Fruit fly (Drosophila melanogaster) Kc167 (cell line): ENCODE results near the gene CkIIalpha-i3.

ENCODE experiments used
- Myc ChIP-seq: fragments of >200 bp; optimal IDR thresholded peaks from 2 replicates; lab custom pipeline; 2017; ENCODE audit warnings: missing external identifiers
- Sin3A ChIP-seq: fragments of >200 bp; optimal IDR thresholded peaks from 2 replicates; lab custom pipeline; 2018; ENCODE audit warnings: missing external identifiers
- h ChIP-seq: fragments of >200 bp; optimal IDR thresholded peaks from 3 replicates; lab custom pipeline; 2018; ENCODE audit warnings: missing external identifiers
- insv ChIP-seq: fragments of >200 bp; optimal IDR thresholded peaks from 3 replicates; lab custom pipeline; 2018; ENCODE audit warnings: missing external identifiers
- psq ChIP-seq: fragments of >200 bp; optimal IDR thresholded peaks from 2 replicates; lab custom pipeline; 2017; ENCODE audit warnings: missing external identifiers
- ttk ChIP-seq: sonication (Bioruptor generic); optimal IDR thresholded peaks from 2 replicates; lab custom pipeline; 2017; ENCODE audit warnings: missing external identifiers

dm6 chr3L:750614-751293, 40.3 kb upstream of the CkIIalpha-i3 start:
- TF ChIP-seq h (lab: Kevin White, UChicago), result no peak
- TF ChIP-seq Sin3A (lab: Kevin White, UChicago), result no peak
- TF ChIP-seq insv (lab: Kevin White, UChicago), result no peak
- no peak for TF ChIP-seq psq (lab: Kevin White, UChicago)
- TF ChIP-seq ttk, result no peak
- TF ChIP-seq Myc (lab: Kevin White, UChicago), result no peak
